ENCODE assay signal across 5 fruit fly cellular contexts in the genomic region with DNA sequence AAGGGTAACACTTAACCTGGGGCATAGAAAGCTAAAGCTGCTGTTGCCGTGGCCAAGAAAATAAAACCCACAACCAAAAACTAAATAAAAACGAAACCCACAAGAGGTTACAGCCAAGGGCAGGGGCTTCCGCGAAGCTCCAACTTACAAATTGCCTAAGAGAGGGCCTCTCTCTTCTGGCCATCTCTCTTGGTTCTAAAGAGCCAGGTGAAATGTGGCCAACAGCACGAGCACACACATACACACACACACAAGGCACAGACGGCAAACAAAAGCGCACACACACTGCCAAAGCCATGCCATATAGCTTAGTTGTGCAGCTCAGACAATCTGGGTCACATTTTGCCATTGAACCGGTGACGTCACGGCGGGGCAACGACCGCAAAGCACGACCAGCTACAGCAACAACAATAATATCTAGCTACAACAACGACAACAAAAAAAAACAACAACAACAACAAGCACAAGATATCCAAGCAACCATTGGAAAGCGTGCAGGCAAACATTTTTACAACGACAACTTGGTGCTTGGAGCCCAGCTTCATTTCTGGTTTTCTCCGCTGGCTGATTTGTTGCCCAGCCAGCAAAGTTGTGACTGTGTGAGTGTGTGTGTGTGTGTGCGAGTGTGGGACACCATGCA.
TF ChIP-seq lines count a peak whose summit lies in the region.

No protein-coding gene starts in this region.

- no peak for TF ChIP-seq CTCF in whole organism, embryonic (GFP tag; optimal IDR thresholded peaks at IDR 0.05; lab: Kevin White, UChicago)

TF ChIP-seq in whole organism, 6 proteins besides CTCF, POLR2A, EP300 and RAD21:
- TF ChIP-seq pan (optimal IDR thresholded peaks at IDR 0.05; lab: Kevin White, UChicago) (no peak), usp (GFP tag; optimal IDR thresholded peaks at IDR 0.05; lab: Kevin White, UChicago) (no peak), EcR (GFP tag; optimal IDR thresholded peaks at IDR 0.05; lab: Kevin White, UChicago) (peak; percentile 89 to 99), CG8478 (optimal IDR thresholded peaks at IDR 0.05; lab: Kevin White, UChicago) (no peak), Dll (optimal IDR thresholded peaks at IDR 0.05; lab: Kevin White, UChicago) (peak; percentile 36), psq (optimal IDR thresholded peaks at IDR 0.05; lab: Kevin White, UChicago) (no peak)
TF ChIP-seq in whole organism: peak in this region for 2.

TF ChIP-seq in whole organism, adult, 20 proteins besides CTCF, POLR2A, EP300 and RAD21:
- TF ChIP-seq CG14711 (tag; optimal IDR thresholded peaks at IDR 0.05; lab: Kevin White, UChicago) (no peak), Crg-1 (GFP tag; optimal IDR thresholded peaks at IDR 0.05; lab: Kevin White, UChicago) (no peak), ovo (GFP tag; optimal IDR thresholded peaks at IDR 0.05; lab: Kevin White, UChicago) (no peak), tj (GFP tag; optimal IDR thresholded peaks at IDR 0.05; lab: Kevin White, UChicago) (peak; percentile 42), kay (GFP tag; lab: Kevin White, UChicago; ENCODE audit: borderline replicate concordance) (no peak)

TF ChIP-seq in whole organism, embryonic, 481 proteins besides CTCF, POLR2A, EP300 and RAD21:
- peak; percentile 55 for TF ChIP-seq CG31224 (GFP tag; IDR thresholded peaks at IDR 0.05; lab: Robert Waterston, UW)
- TF ChIP-seq CG4360 (GFP tag; IDR thresholded peaks at IDR 0.05; lab: Robert Waterston, UW) = peak; percentile 90
- 0 out of 4 replicates have a peak, but pooled peaks have one; percentile 35 for TF ChIP-seq chinmo (GFP tag; IDR thresholded peaks at IDR 0.05; lab: Robert Waterston, UW; ENCODE audit: partially characterized antibody)
- TF ChIP-seq CG14441 (GFP tag; IDR thresholded peaks at IDR 0.05; lab: Robert Waterston, UW) = no peak
- TF ChIP-seq kni (GFP tag; optimal IDR thresholded peaks at IDR 0.05; lab: Kevin White, UChicago) = peak; percentile 72
- peak; percentile 41 for TF ChIP-seq Med (GFP tag; lab: Kevin White, UChicago)
- TF ChIP-seq mirr (GFP tag; optimal IDR thresholded peaks at IDR 0.05; lab: Kevin White, UChicago) = peak; percentile 39
- TF ChIP-seq btn (GFP tag; optimal IDR thresholded peaks at IDR 0.05; lab: Kevin White, UChicago) = no peak
- TF ChIP-seq C15 (GFP tag; IDR thresholded peaks at IDR 0.05; lab: Robert Waterston, UW) = 0 out of 3 replicates have a peak, but pooled peaks have one; percentile 17
- TF ChIP-seq CG3163 (GFP tag; optimal IDR thresholded peaks at IDR 0.05; lab: Kevin White, UChicago) = peak; percentile 94
- TF ChIP-seq Fer2 (tag; optimal IDR thresholded peaks at IDR 0.05; lab: Kevin White, UChicago) = no peak
- TF ChIP-seq Hr78 (GFP tag; optimal IDR thresholded peaks at IDR 0.05; lab: Kevin White, UChicago) = peak in 1 of 2 experiments; percentile 63
- peak; percentile 61 to 65 for TF ChIP-seq Trl (optimal IDR thresholded peaks at IDR 0.05; lab: Kevin White, UChicago)
- no peak for TF ChIP-seq Trl (GFP tag; optimal IDR thresholded peaks at IDR 0.05; lab: Kevin White, UChicago)
- peak; percentile 1 for TF ChIP-seq sens (GFP tag; lab: Kevin White, UChicago)
- TF ChIP-seq abd-A (tag; optimal IDR thresholded peaks at IDR 0.05; lab: Kevin White, UChicago) = peak; percentile 54
- TF ChIP-seq CG5180 (GFP tag; optimal IDR thresholded peaks at IDR 0.05; lab: Kevin White, UChicago) = peak; percentile 65
- peak; percentile 12 for TF ChIP-seq CG12219 (GFP tag; optimal IDR thresholded peaks at IDR 0.05; lab: Kevin White, UChicago)
- peak; percentile 80 for TF ChIP-seq cg (GFP tag; optimal IDR thresholded peaks at IDR 0.05; lab: Kevin White, UChicago)
- no peak for TF ChIP-seq CG9609 (GFP tag; optimal IDR thresholded peaks at IDR 0.05; lab: Kevin White, UChicago)
- peak; percentile 54 for TF ChIP-seq oc (tag; optimal IDR thresholded peaks at IDR 0.05; lab: Kevin White, UChicago)
- TF ChIP-seq sd (tag; optimal IDR thresholded peaks at IDR 0.05; lab: Kevin White, UChicago) = peak; percentile 30
- no peak for TF ChIP-seq CG9215 (GFP tag; IDR thresholded peaks at IDR 0.05; lab: Robert Waterston, UW)

TF ChIP-seq in whole organism, prepupa, 60 proteins besides CTCF, POLR2A, EP300 and RAD21:
- TF ChIP-seq fkh (GFP tag; optimal IDR thresholded peaks at IDR 0.05; lab: Kevin White, UChicago) (peak; percentile 1), CG8632 (GFP tag; optimal IDR thresholded peaks at IDR 0.05; lab: Kevin White, UChicago) (no peak), Lpt (GFP tag; optimal IDR thresholded peaks at IDR 0.05; lab: Kevin White, UChicago) (peak; percentile 6)

TF ChIP-seq in whole organism, pupa, 21 proteins besides CTCF, POLR2A, EP300 and RAD21:
- no peak for TF ChIP-seq CG8159 (tag; optimal IDR thresholded peaks at IDR 0.05; lab: Kevin White, UChicago)
- TF ChIP-seq EcR (GFP tag; optimal IDR thresholded peaks at IDR 0.05; lab: Kevin White, UChicago) = peak; percentile 97
TF ChIP-seq in whole organism, pupa: peak in this region for 1.
